Fruit fly (Drosophila melanogaster): Measurements from ENCODE around the gene Peritrophin-15b.

Peritrophin-15b gene

dm6 chr2L:8362273-8362954 is 32.3 kb downstream of the Peritrophin-15b start, which contains the start of gene CG7627 (continued):
- TF ChIP-seq ato (GFP tag; IDR thresholded peaks at IDR 0.05; ENCODE audit: partially characterized antibody) (no peak), maf-S (GFP tag; optimal IDR thresholded peaks at IDR 0.05) (peak; percentile 43), sna (GFP tag; IDR thresholded peaks at IDR 0.05; ENCODE audit: partially characterized antibody) (no peak), ERR (GFP tag; optimal IDR thresholded peaks at IDR 0.05) (peak; percentile 63), CG31365 (tag; optimal IDR thresholded peaks at IDR 0.05) (peak; percentile 59), pb (GFP tag; optimal IDR thresholded peaks at IDR 0.05) (peak; percentile 67), da (GFP tag; optimal IDR thresholded peaks at IDR 0.05) (peak; percentile 19), CG10462 (GFP tag; optimal IDR thresholded peaks at IDR 0.05) (peak; percentile 45), vnd (GFP tag; IDR thresholded peaks at IDR 0.05; ENCODE audit: partially characterized antibody) (no peak), org-1 (GFP tag; optimal IDR thresholded peaks at IDR 0.05) (peak; percentile 59), CG2129 (GFP tag; IDR thresholded peaks at IDR 0.05; ENCODE audit: partially characterized antibody) (no peak), CG14014 (GFP tag; IDR thresholded peaks at IDR 0.05) (peak; percentile 71), CG4820 (GFP tag; optimal IDR thresholded peaks at IDR 0.05) (peak; percentile 72), Doc2 (GFP tag; IDR thresholded peaks at IDR 0.05) (peak; percentile 21; the same call in 1 of the 2 replicates), dysf (GFP tag; IDR thresholded peaks at IDR 0.05) (peak; percentile 86), CG17912 (GFP tag; optimal IDR thresholded peaks at IDR 0.05) (peak; percentile 24), hbn (GFP tag; IDR thresholded peaks at IDR 0.05; ENCODE audit: partially characterized antibody) (no peak), mam (GFP tag; optimal IDR thresholded peaks at IDR 0.05) (peak; percentile 84), CG31388 (GFP tag; optimal IDR thresholded peaks at IDR 0.05) (no peak), gce (GFP tag; IDR thresholded peaks at IDR 0.05) (peak; percentile 31; the same call in 1 of the 3 replicates), rib (GFP tag; IDR thresholded peaks at IDR 0.05) (peak; percentile 57; the same call in 1 of the 2 replicates), CG17802 (tag; optimal IDR thresholded peaks at IDR 0.05) (peak; percentile 34), CG14860 (GFP tag; IDR thresholded peaks at IDR 0.05; ENCODE audit: partially characterized antibody) (no peak), CG6683 (GFP tag; optimal IDR thresholded peaks at IDR 0.05) (peak; percentile 63), dati (GFP tag; IDR thresholded peaks at IDR 0.05) (peak; percentile 61; the same call in 1 of the 2 replicates), lilli (GFP tag; optimal IDR thresholded peaks at IDR 0.05) (peak; percentile 89), grau (tag; optimal IDR thresholded peaks at IDR 0.05) (peak; percentile 98), cato (GFP tag; optimal IDR thresholded peaks at IDR 0.05; ENCODE audit: borderline replicate concordance) (no peak), CG18476 (GFP tag; optimal IDR thresholded peaks at IDR 0.05) (peak; percentile 64), Aef1 (GFP tag; IDR thresholded peaks at IDR 0.05) (peak; percentile 75), p53 (GFP tag; optimal IDR thresholded peaks at IDR 0.05) (peak; percentile 9), CG10431 (GFP tag; optimal IDR thresholded peaks at IDR 0.05) (no peak), Meics (GFP tag; optimal IDR thresholded peaks at IDR 0.05) (peak; percentile 84), Doc3 (GFP tag; IDR thresholded peaks at IDR 0.05; ENCODE audit: partially characterized antibody) (no peak), cg (GFP tag; optimal IDR thresholded peaks at IDR 0.05) (no peak), usp (GFP tag; optimal IDR thresholded peaks at IDR 0.05) (no peak), ind (GFP tag; optimal IDR thresholded peaks at IDR 0.05) (peak; percentile 78), Poxn (GFP tag; IDR thresholded peaks at IDR 0.05) (peak; percentile 70), CG9727 (GFP tag; optimal IDR thresholded peaks at IDR 0.05) (peak; percentile 82), CG4404 (GFP tag; IDR thresholded peaks at IDR 0.05) (peak; percentile 78), CG3847 (GFP tag; IDR thresholded peaks at IDR 0.05) (peak; percentile 74), Ada2b (GFP tag; IDR thresholded peaks at IDR 0.05) (peak; percentile 83), Xrp1 (GFP tag; IDR thresholded peaks at IDR 0.05) (peak; percentile 83), CG10267 (tag; optimal IDR thresholded peaks at IDR 0.05) (peak; percentile 65), CG6654 (GFP tag; optimal IDR thresholded peaks at IDR 0.05) (peak; percentile 53), CG1233 (GFP tag; optimal IDR thresholded peaks at IDR 0.05) (peak; percentile 54), Dref (GFP tag; IDR thresholded peaks at IDR 0.05) (peak; percentile 27), stc (GFP tag; IDR thresholded peaks at IDR 0.05) (peak; percentile 60; the same call in 1 of the 2 replicates), trh (GFP tag; optimal IDR thresholded peaks at IDR 0.05) (peak; percentile 34), her (GFP tag; optimal IDR thresholded peaks at IDR 0.05) (peak; percentile 70)
